Worm (Caenorhabditis elegans) whole organism, mixed stage, embryonic: ENCODE results near the gene C17G10.10.

Experiments used
- blmp-1 ChIP-seq: fragments of 150-350 bp; optimal IDR thresholded peaks from 2 replicates; lab custom pipeline; 2014; ENCODE audit warnings: missing biosample characterization, missing genetic modification characterization
- elt-1 ChIP-seq: sonication (generic microtip); optimal IDR thresholded peaks from 2 replicates; lab custom pipeline; 2017; ENCODE audit warnings: missing genetic modification characterization, mild to moderate bottlenecking, missing compliant biosample characterization, antibody characterized with exemption, moderate library complexity, borderline replicate concordance; ENCODE audit not compliant: insufficient read depth
- elt-3 ChIP-seq: fragments of 150-350 bp; optimal IDR thresholded peaks from 2 replicates; lab custom pipeline; 2014; ENCODE audit warnings: missing biosample characterization, missing genetic modification characterization
- mep-1 ChIP-seq: fragments of 150-350 bp; optimal IDR thresholded peaks from 2 replicates; lab custom pipeline; 2017; ENCODE audit warnings: missing biosample characterization, missing genetic modification reagents, missing genetic modification characterization, inconsistent platforms
- nhr-28 ChIP-seq: fragments of 150-350 bp; optimal IDR thresholded peaks from 2 replicates; lab custom pipeline; 2014; ENCODE audit warnings: missing biosample characterization, missing genetic modification characterization
- nhr-76 ChIP-seq: sonication (generic microtip); optimal IDR thresholded peaks from 2 replicates; lab custom pipeline; 2017; ENCODE audit warnings: missing biosample characterization, missing genetic modification characterization
- pha-4 ChIP-seq: fragments of 150-350 bp; optimal IDR thresholded peaks from 2 replicates; lab custom pipeline; 2018; ENCODE audit warnings: missing biosample characterization, missing genetic modification reagents, missing genetic modification characterization
- tbx-8 ChIP-seq: fragments of 200-800 bp; sonication (Bioruptor generic); optimal IDR thresholded peaks from 2 replicates; lab custom pipeline; 2018; ENCODE audit warnings: mild to moderate bottlenecking, missing genetic modification characterization, moderate library complexity, missing compliant biosample characterization
- unc-62 ChIP-seq: fragments of 150-350 bp; optimal IDR thresholded peaks from 2 replicates; lab custom pipeline; 2014; ENCODE audit warnings: missing biosample characterization, missing genetic modification reagents, missing genetic modification characterization

ce11 chrII:5646942-5647341, 47.8 kb upstream of the C17G10.10 start, which contains the start of gene F59E12.9:
- TF ChIP-seq elt-1 (tag; lab: Kevin White, UChicago) = no peak
- no peak for TF ChIP-seq blmp-1
- no peak for TF ChIP-seq unc-62 (GFP tag; lab: Kevin White, UChicago)
- no peak for TF ChIP-seq nhr-28 (tag; lab: Kevin White, UChicago)
- no peak for TF ChIP-seq pha-4 (tag; lab: Kevin White, UChicago)
- TF ChIP-seq elt-3 (tag; lab: Kevin White, UChicago) = no peak
- no peak for TF ChIP-seq nhr-76 (tag; lab: Kevin White, UChicago)
- no peak for TF ChIP-seq tbx-8 (GFP tag; lab: Kevin White, UChicago)
- no peak for TF ChIP-seq mep-1
